Fruit fly (Drosophila melanogaster) whole organism, embryonic: ENCODE results near the gene CG6236.

Source experiments
- Aef1 ChIP-seq: fragments of 200-800 bp; sonication (Bioruptor generic); IDR thresholded peaks from 3 replicates; pipeline ENCODE4 v1.3.6; 2022; ENCODE audit warnings: missing biosample characterization, missing genetic modification characterization
- Atf-2 ChIP-seq: fragments of 200-800 bp; sonication (Bioruptor generic); optimal IDR thresholded peaks from 2 replicates; lab custom pipeline; 2016; ENCODE audit warnings: missing biosample characterization, missing genetic modification characterization
- Blimp-1 ChIP-seq: fragments of 200-800 bp; sonication (Bioruptor generic); optimal IDR thresholded peaks from 3 replicates; lab custom pipeline; 2018; ENCODE audit warnings: missing biosample characterization, missing genetic modification characterization, mild to moderate bottlenecking, moderate library complexity, missing genetic modification reagents
- BtbVII ChIP-seq: fragments of 200-800 bp; sonication (Bioruptor generic); optimal IDR thresholded peaks from 3 replicates; lab custom pipeline; 2017; ENCODE audit warnings: missing biosample characterization, mild to moderate bottlenecking, missing genetic modification characterization
- Bteb2 ChIP-seq: fragments of 200-800 bp; sonication (Bioruptor generic); optimal IDR thresholded peaks from 2 replicates; lab custom pipeline; 2016; ENCODE audit warnings: missing biosample characterization, missing genetic modification characterization
- CG10366 ChIP-seq: fragments of 200-800 bp; sonication (Bioruptor generic); IDR thresholded peaks from 2 replicates; pipeline ENCODE4 v1.3.6; 2022; ENCODE audit warnings: missing biosample characterization, missing genetic modification characterization
- CG13287 ChIP-seq: fragments of 200-800 bp; sonication (Bioruptor generic); IDR thresholded peaks from 2 replicates; pipeline ENCODE4 v1.3.6; 2022; ENCODE audit warnings: missing biosample characterization, missing genetic modification characterization; ENCODE audit not compliant: partially characterized antibody
- CG15514 ChIP-seq: fragments of 200-800 bp; sonication (Bioruptor generic); optimal IDR thresholded peaks from 3 replicates; lab custom pipeline; 2017; ENCODE audit warnings: missing biosample characterization, missing genetic modification characterization, mild to moderate bottlenecking, moderate library complexity, missing genetic modification reagents
- CG1603 ChIP-seq: fragments of 200-800 bp; sonication (Bioruptor generic); optimal IDR thresholded peaks from 2 replicates; lab custom pipeline; 2019; ENCODE audit warnings: missing biosample characterization, mild to moderate bottlenecking, missing genetic modification characterization, moderate library complexity
- CG16813 ChIP-seq: fragments of 200-800 bp; sonication (Bioruptor generic); IDR thresholded peaks from 3 replicates; pipeline ENCODE4 v1.3.6; 2022; ENCODE audit warnings: missing biosample characterization, missing genetic modification characterization; ENCODE audit not compliant: partially characterized antibody
- CG17186 ChIP-seq: fragments of 200-800 bp; sonication (Bioruptor generic); optimal IDR thresholded peaks from 3 replicates; lab custom pipeline; 2017; ENCODE audit warnings: missing biosample characterization, missing genetic modification reagents, missing genetic modification characterization
- CG17829 ChIP-seq: fragments of 200-800 bp; optimal IDR thresholded peaks from 2 replicates; lab custom pipeline; 2019; ENCODE audit warnings: missing biosample characterization, mild to moderate bottlenecking, missing genetic modification characterization, moderate library complexity
- CG18476 ChIP-seq: fragments of 200-800 bp; sonication (Bioruptor generic); optimal IDR thresholded peaks from 2 replicates; lab custom pipeline; 2016; ENCODE audit warnings: missing biosample characterization, mild to moderate bottlenecking, missing genetic modification characterization
- CG2116 ChIP-seq: fragments of 200-800 bp; sonication (Bioruptor generic); optimal IDR thresholded peaks from 3 replicates; lab custom pipeline; 2018; ENCODE audit warnings: missing biosample characterization, mild to moderate bottlenecking, missing genetic modification characterization
- CG2129 ChIP-seq: fragments of 200-800 bp; sonication (Bioruptor generic); IDR thresholded peaks from 2 replicates; pipeline ENCODE4 v1.3.6; 2022; ENCODE audit warnings: missing biosample characterization, missing genetic modification characterization; ENCODE audit not compliant: partially characterized antibody
- CG2202 ChIP-seq: fragments of 200-800 bp; sonication (Bioruptor generic); optimal IDR thresholded peaks from 2 replicates; lab custom pipeline; 2018; ENCODE audit warnings: missing biosample characterization, mild to moderate bottlenecking, missing genetic modification characterization
- CG30431 ChIP-seq: fragments of 200-800 bp; sonication (Bioruptor generic); optimal IDR thresholded peaks from 2 replicates; lab custom pipeline; 2017; ENCODE audit warnings: missing biosample characterization, missing genetic modification characterization
- CG4328 ChIP-seq: fragments of 200-800 bp; sonication (Bioruptor generic); optimal IDR thresholded peaks from 3 replicates; lab custom pipeline; 2017; ENCODE audit warnings: missing biosample characterization, missing genetic modification reagents, missing genetic modification characterization
- CG4730 ChIP-seq: fragments of 200-800 bp; sonication (Bioruptor generic); IDR thresholded peaks from 2 replicates; pipeline ENCODE4 v1.3.6; 2022; ENCODE audit warnings: missing biosample characterization, missing genetic modification characterization
- CG6254 ChIP-seq: fragments of 200-800 bp; sonication (Bioruptor generic); optimal IDR thresholded peaks from 3 replicates; lab custom pipeline; 2017; ENCODE audit warnings: mild to moderate bottlenecking, missing biosample characterization, missing genetic modification reagents, missing genetic modification characterization
- CG9215 ChIP-seq: fragments of 200-800 bp; sonication (Bioruptor generic); IDR thresholded peaks from 2 replicates; pipeline ENCODE4 v1.3.6; 2022; ENCODE audit warnings: missing biosample characterization, missing genetic modification characterization
- CG9817 ChIP-seq: fragments of 200-800 bp; sonication (Bioruptor generic); optimal IDR thresholded peaks from 2 replicates; lab custom pipeline; 2018; ENCODE audit warnings: missing biosample characterization, mild to moderate bottlenecking, missing genetic modification characterization, moderate library complexity
- Dad ChIP-seq: fragments of 200-800 bp; sonication (Bioruptor generic); optimal IDR thresholded peaks from 3 replicates; lab custom pipeline; 2016; ENCODE audit warnings: missing biosample characterization, missing genetic modification characterization
- Doc2 ChIP-seq: fragments of 200-800 bp; sonication (Bioruptor generic); IDR thresholded peaks from 2 replicates; pipeline ENCODE4 v1.3.6; 2022; ENCODE audit warnings: missing biosample characterization, missing genetic modification characterization
- ERR ChIP-seq: fragments of 200-800 bp; sonication (Bioruptor generic); optimal IDR thresholded peaks from 2 replicates; lab custom pipeline; 2016; ENCODE audit warnings: missing biosample characterization, missing genetic modification characterization
- HLH3B ChIP-seq: fragments of 200-800 bp; sonication (Bioruptor generic); IDR thresholded peaks from 2 replicates; pipeline ENCODE4 v1.3.6; 2022; ENCODE audit warnings: missing biosample characterization, missing genetic modification characterization
- HLHmδ ChIP-seq: fragments of 200-800 bp; sonication (Bioruptor generic); optimal IDR thresholded peaks from 2 replicates; lab custom pipeline; 2018; ENCODE audit warnings: missing biosample characterization, mild to moderate bottlenecking, missing genetic modification characterization, moderate library complexity
- Mrtf ChIP-seq: fragments of 200-800 bp; sonication (Bioruptor generic); IDR thresholded peaks from 3 replicates; pipeline ENCODE4 v1.3.6; 2022; ENCODE audit warnings: missing biosample characterization, missing genetic modification characterization
- Ptx1 ChIP-seq: fragments of 200-800 bp; sonication (Bioruptor generic); IDR thresholded peaks from 2 replicates; pipeline ENCODE4 v1.3.6; 2022; ENCODE audit warnings: missing biosample characterization, missing genetic modification characterization
- Rfx ChIP-seq: fragments of 200-800 bp; sonication (Bioruptor generic); IDR thresholded peaks from 2 replicates; pipeline ENCODE4 v1.3.6; 2022; ENCODE audit warnings: missing biosample characterization, missing genetic modification characterization
- Sox102F ChIP-seq: fragments of 200-800 bp; sonication (Bioruptor generic); optimal IDR thresholded peaks from 2 replicates; lab custom pipeline; 2018; ENCODE audit warnings: missing biosample characterization, mild to moderate bottlenecking, missing genetic modification characterization, moderate library complexity
- Sry-δ ChIP-seq: fragments of 200-800 bp; sonication (Bioruptor generic); optimal IDR thresholded peaks from 2 replicates; lab custom pipeline; 2016; ENCODE audit warnings: missing biosample characterization, missing genetic modification characterization
- Ssrp ChIP-seq: fragments of 200-800 bp; sonication (Bioruptor generic); optimal IDR thresholded peaks from 2 replicates; lab custom pipeline; 2018; ENCODE audit warnings: missing biosample characterization, mild to moderate bottlenecking, missing genetic modification characterization, moderate library complexity
- br ChIP-seq: fragments of >200 bp; optimal IDR thresholded peaks from 2 replicates; lab custom pipeline; 2017
- chm ChIP-seq: fragments of 200-800 bp; sonication (Bioruptor generic); IDR thresholded peaks from 2 replicates; pipeline ENCODE4 v1.3.6; 2022; ENCODE audit warnings: missing biosample characterization, missing genetic modification characterization
- crp ChIP-seq, 2 experiments: fragments of 200-800 bp; sonication (Bioruptor generic); optimal IDR thresholded peaks; 2 replicates in 1 of 2; 3 replicates in 1 of 2; lab custom pipeline; 2017; ENCODE audit warnings: missing biosample characterization in 2 of 2, missing genetic modification characterization in 2 of 2, mild to moderate bottlenecking in 1 of 2, moderate library complexity in 1 of 2
- ewg ChIP-seq: fragments of 200-800 bp; sonication (Bioruptor generic); optimal IDR thresholded peaks from 3 replicates; lab custom pipeline; 2017; ENCODE audit warnings: mild to moderate bottlenecking, missing biosample characterization, missing genetic modification reagents, missing genetic modification characterization
- gce ChIP-seq: fragments of 200-800 bp; sonication (Bioruptor generic); IDR thresholded peaks from 3 replicates; pipeline ENCODE4 v1.3.6; 2022; ENCODE audit warnings: missing biosample characterization, missing genetic modification characterization
- gsb-n ChIP-seq: fragments of 200-800 bp; sonication (Bioruptor generic); optimal IDR thresholded peaks from 3 replicates; lab custom pipeline; 2018; ENCODE audit warnings: missing biosample characterization, mild to moderate bottlenecking, missing genetic modification characterization
- luna ChIP-seq: fragments of 200-800 bp; sonication (Bioruptor generic); optimal IDR thresholded peaks from 2 replicates; lab custom pipeline; 2016; ENCODE audit warnings: missing biosample characterization, missing genetic modification characterization
- nau ChIP-seq: fragments of 200-800 bp; sonication (Bioruptor generic); optimal IDR thresholded peaks from 3 replicates; lab custom pipeline; 2017; ENCODE audit warnings: missing biosample characterization, mild to moderate bottlenecking, missing genetic modification characterization, missing genetic modification reagents
- nom ChIP-seq: fragments of 200-800 bp; sonication (Bioruptor generic); optimal IDR thresholded peaks from 2 replicates; lab custom pipeline; 2017; ENCODE audit warnings: missing biosample characterization, missing genetic modification characterization, mild to moderate bottlenecking, moderate library complexity, missing genetic modification reagents
- pnt ChIP-seq: fragments of 200-800 bp; sonication (Bioruptor generic); optimal IDR thresholded peaks from 3 replicates; lab custom pipeline; 2016; ENCODE audit warnings: missing biosample characterization, missing genetic modification characterization
- row ChIP-seq: fragments of 200-800 bp; sonication (Bioruptor generic); IDR thresholded peaks from 3 replicates; pipeline ENCODE4 v1.3.6; 2022; ENCODE audit warnings: missing biosample characterization, missing genetic modification characterization
- seq ChIP-seq: fragments of 200-800 bp; sonication (Bioruptor generic); IDR thresholded peaks from 2 replicates; pipeline ENCODE4 v1.3.6; 2022; ENCODE audit warnings: missing biosample characterization, missing genetic modification characterization
- sim ChIP-seq: fragments of 200-800 bp; sonication (Bioruptor generic); IDR thresholded peaks from 2 replicates; pipeline ENCODE4 v1.3.6; 2022; ENCODE audit warnings: missing biosample characterization, missing genetic modification characterization
- stc ChIP-seq: fragments of 200-800 bp; sonication (Bioruptor generic); IDR thresholded peaks from 2 replicates; pipeline ENCODE4 v1.3.6; 2022; ENCODE audit warnings: missing biosample characterization, missing genetic modification characterization
- tll ChIP-seq, 2 experiments: fragments of 200-800 bp in 1 of 2; fragments of >200 bp in 1 of 2; sonication (Bioruptor generic) in 1 of 2; optimal IDR thresholded peaks; 2 replicates each; lab custom pipeline; 2017 to 2019; ENCODE audit warnings: missing biosample characterization in 2 of 2, missing genetic modification characterization in 2 of 2, mild to moderate bottlenecking in 1 of 2, moderate library complexity in 1 of 2
- wek ChIP-seq: fragments of 200-800 bp; sonication (Bioruptor generic); optimal IDR thresholded peaks from 3 replicates; lab custom pipeline; 2018; ENCODE audit warnings: missing biosample characterization, mild to moderate bottlenecking, missing genetic modification characterization, moderate library complexity

CG6236 gene

DNA sequence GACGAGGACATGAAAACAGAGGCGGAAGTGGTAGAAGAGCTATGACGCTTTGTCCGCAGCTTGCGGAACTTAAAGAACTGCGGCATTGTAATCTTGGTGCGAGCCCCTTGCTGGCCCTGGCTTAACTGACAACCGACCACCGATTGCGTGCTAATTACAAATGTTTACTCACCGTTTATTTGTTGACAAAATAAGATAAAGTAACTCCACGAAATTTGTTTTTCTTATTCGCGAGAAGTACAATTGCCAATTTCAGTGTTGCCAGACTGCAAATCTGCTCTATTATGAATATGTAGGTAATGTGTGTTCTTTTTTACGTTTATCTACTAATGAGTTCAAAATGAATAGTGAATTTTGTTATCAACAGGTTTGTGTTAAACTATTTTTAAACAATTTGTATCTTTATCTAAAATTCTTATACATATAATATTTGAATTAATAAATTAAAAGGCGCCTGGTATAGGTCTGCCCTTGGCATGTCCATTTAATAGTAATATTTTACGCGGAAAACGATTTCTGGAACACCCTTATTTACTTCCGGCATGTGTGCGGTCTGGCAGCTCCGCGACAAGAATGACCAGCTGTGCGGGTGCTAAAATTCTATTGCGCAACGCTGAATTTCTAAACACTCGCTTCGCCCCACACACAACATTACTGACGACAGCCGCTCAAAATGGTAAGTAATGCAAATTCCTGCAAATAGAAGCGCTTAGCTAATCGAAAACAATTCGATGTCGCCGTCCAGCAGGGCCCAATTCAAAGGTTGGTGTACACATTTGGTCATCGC is 28.8 kb upstream of the CG6236 start, which contains the start of the genes Atg4b and Hibch (continued):
- TF ChIP-seq HLHmδ (GFP tag; lab: Kevin White, UChicago) (no peak), CG1603 (peak; percentile 78), Ptx1 (peak; percentile 90), HLH3B (peak; percentile 78), CG2129 (GFP tag; lab: Robert Waterston, UW) (no peak), Ssrp (tag; lab: Kevin White, UChicago) (peak; percentile 85), CG9215 (GFP tag; lab: Robert Waterston, UW) (peak; percentile 86), CG17186 (GFP tag; lab: Kevin White, UChicago) (peak; percentile 37), Sox102F (GFP tag; lab: Kevin White, UChicago) (no peak), CG13287 (GFP tag; lab: Robert Waterston, UW) (peak; percentile 14; the same call in 1 of the 2 replicates), Mrtf (GFP tag; lab: Robert Waterston, UW) (peak; percentile 73), CG30431 (GFP tag; lab: Kevin White, UChicago) (peak; percentile 70), ERR (GFP tag; lab: Kevin White, UChicago) (no peak), Rfx (peak; percentile 89), CG2202 (peak; percentile 48), Atf-2 (no peak), pnt (GFP tag; lab: Kevin White, UChicago) (peak; percentile 41), CG9817 (tag; lab: Kevin White, UChicago) (peak; percentile 90), stc (GFP tag; lab: Robert Waterston, UW) (peak; percentile 74), BtbVII (GFP tag; lab: Kevin White, UChicago) (peak; percentile 84), CG4328 (GFP tag; lab: Kevin White, UChicago) (peak; percentile 79), nau (GFP tag; lab: Kevin White, UChicago) (no peak), CG10366 (GFP tag; lab: Robert Waterston, UW) (peak; percentile 74), crp (GFP tag; optimal IDR thresholded peaks at IDR 0.05; lab: Kevin White, UChicago) (peak; percentile 48 to 91), Doc2 (no peak), ewg (GFP tag; lab: Kevin White, UChicago) (peak; percentile 98), chm (0 out of 2 replicates have a peak, but pooled peaks have one; percentile 42), Bteb2 (peak; percentile 16), nom (GFP tag; lab: Kevin White, UChicago) (peak; percentile 75), CG17829 (peak; percentile 91), Aef1 (GFP tag; lab: Robert Waterston, UW) (peak; percentile 80), Blimp-1 (GFP tag; lab: Kevin White, UChicago) (peak; percentile 76), CG4730 (peak; percentile 74), luna (no peak), CG16813 (GFP tag; lab: Robert Waterston, UW) (no peak), sim (GFP tag; lab: Robert Waterston, UW) (no peak), CG18476 (peak; percentile 64), wek (GFP tag; lab: Kevin White, UChicago) (peak; percentile 79), gsb-n (no peak), CG6254 (GFP tag; lab: Kevin White, UChicago) (peak; percentile 70), row (GFP tag; lab: Robert Waterston, UW) (peak; percentile 97), Sry-δ (GFP tag; lab: Kevin White, UChicago) (peak; percentile 8), br (lab: Kevin White, UChicago) (no peak), Dad (GFP tag; lab: Kevin White, UChicago) (no peak), gce (GFP tag; lab: Robert Waterston, UW) (no peak), tll (GFP tag; optimal IDR thresholded peaks at IDR 0.05; lab: Kevin White, UChicago) (peak in 1 of 2 experiments; percentile 10), seq (peak; percentile 68), CG2116 (GFP tag; lab: Kevin White, UChicago) (peak; percentile 69), CG15514 (peak; percentile 84)
